Fruit fly (Drosophila melanogaster): Measurements from ENCODE around the gene mus304.

mus304 gene

dm6 chr3L:18154140-18154539, 44.5 kb downstream of the mus304 start (continued):
- TF ChIP-seq ken (GFP tag; IDR thresholded peaks at IDR 0.05) (0 out of 3 replicates have a peak, but pooled peaks have one; percentile 30), Lpt (GFP tag; optimal IDR thresholded peaks at IDR 0.05) (no peak), Blimp-1 (GFP tag; optimal IDR thresholded peaks at IDR 0.05) (peak; percentile 32), sens (GFP tag) (peak; percentile 54), ci (GFP tag; IDR thresholded peaks at IDR 0.05) (peak; percentile 68; the same call in 2 of the 3 replicates), amos (GFP tag; IDR thresholded peaks at IDR 0.05; ENCODE audit: partially characterized antibody) (0 out of 2 replicates have a peak, but pooled peaks have one; percentile 15), CG3163 (GFP tag; optimal IDR thresholded peaks at IDR 0.05) (no peak), CG10321 (GFP tag; IDR thresholded peaks at IDR 0.05) (no peak), Opbp (GFP tag; IDR thresholded peaks at IDR 0.05; ENCODE audit: partially characterized antibody) (peak; percentile 62; the same call in 2 of the 3 replicates), maf-S (GFP tag; optimal IDR thresholded peaks at IDR 0.05) (no peak), otp (GFP tag; IDR thresholded peaks at IDR 0.05) (peak; percentile 21; the same call in 1 of the 3 replicates), ato (GFP tag; IDR thresholded peaks at IDR 0.05; ENCODE audit: partially characterized antibody) (peak; percentile 44; the same call in 1 of the 2 replicates), ara (GFP tag; IDR thresholded peaks at IDR 0.05) (0 out of 2 replicates have a peak, but pooled peaks have one; percentile 15), C15 (GFP tag; IDR thresholded peaks at IDR 0.05) (no peak), stwl (tag; optimal IDR thresholded peaks at IDR 0.05) (peak; percentile 97), CG2199 (GFP tag; IDR thresholded peaks at IDR 0.05) (peak; percentile 95), pho (GFP tag; optimal IDR thresholded peaks at IDR 0.05) (no peak)

dm6 chr3L:18161175-18161574, 51.6 kb downstream of the mus304 start:
- TF ChIP-seq lmd (GFP tag; IDR thresholded peaks at IDR 0.05), result no peak
- TF ChIP-seq CTCF (GFP tag; optimal IDR thresholded peaks at IDR 0.05), result peak; percentile 84
- no peak for TF ChIP-seq fd64A (GFP tag; optimal IDR thresholded peaks at IDR 0.05)
- no peak for TF ChIP-seq sd (tag; optimal IDR thresholded peaks at IDR 0.05)
- peak; percentile 27; the same call in 1 of the 2 replicates for TF ChIP-seq CG42726 (GFP tag; IDR thresholded peaks at IDR 0.05; ENCODE audit: partially characterized antibody)
- TF ChIP-seq Sry-β (GFP tag; optimal IDR thresholded peaks at IDR 0.05), result no peak
- TF ChIP-seq bowl (GFP tag; IDR thresholded peaks at IDR 0.05), result no peak

- no peak for TF ChIP-seq hkb (optimal IDR thresholded peaks at IDR 0.05)
- TF ChIP-seq hkb (GFP tag; IDR thresholded peaks at IDR 0.05), result 0 out of 2 replicates have a peak, but pooled peaks have one; percentile 22
- no peak for TF ChIP-seq sens (GFP tag)
- peak; percentile 68; the same call in 2 of the 3 replicates for TF ChIP-seq z (GFP tag; IDR thresholded peaks at IDR 0.05)
- TF ChIP-seq Deaf1 (tag; optimal IDR thresholded peaks at IDR 0.05), result peak; percentile 64
- peak; percentile 17 for TF ChIP-seq pros (GFP tag; optimal IDR thresholded peaks at IDR 0.05)
- peak in 1 of 2 experiments; percentile 11 for TF ChIP-seq Pdp1 (GFP tag; optimal IDR thresholded peaks at IDR 0.05)
- no peak for TF ChIP-seq CG3407 (GFP tag; optimal IDR thresholded peaks at IDR 0.05)
- TF ChIP-seq ci (GFP tag; IDR thresholded peaks at IDR 0.05), result 0 out of 3 replicates have a peak, but pooled peaks have one; percentile 28
- TF ChIP-seq Trl (optimal IDR thresholded peaks at IDR 0.05), result peak in 1 of 2 experiments; percentile 3
- no peak for TF ChIP-seq Trl (GFP tag; optimal IDR thresholded peaks at IDR 0.05)
- TF ChIP-seq Eip74EF (GFP tag; optimal IDR thresholded peaks at IDR 0.05), result peak in 1 of 2 experiments; percentile 24
- no peak for TF ChIP-seq CG8478 (optimal IDR thresholded peaks at IDR 0.05)
- no peak for TF ChIP-seq CG17612 (GFP tag; IDR thresholded peaks at IDR 0.05)
- no peak for TF ChIP-seq C15 (GFP tag; IDR thresholded peaks at IDR 0.05)
- no peak for TF ChIP-seq Dad (GFP tag; optimal IDR thresholded peaks at IDR 0.05)
- TF ChIP-seq sd (tag; optimal IDR thresholded peaks at IDR 0.05), result no peak
- no peak for TF ChIP-seq BEAF-32 (GFP tag; optimal IDR thresholded peaks at IDR 0.05)
- TF ChIP-seq cg (GFP tag; optimal IDR thresholded peaks at IDR 0.05), result peak; percentile 30
- no peak for TF ChIP-seq sens-2 (GFP tag; IDR thresholded peaks at IDR 0.05)
- TF ChIP-seq Sox100B (GFP tag; optimal IDR thresholded peaks at IDR 0.05), result no peak
- no peak for TF ChIP-seq CG16813 (GFP tag; IDR thresholded peaks at IDR 0.05; ENCODE audit: partially characterized antibody)
- peak; percentile 33 for TF ChIP-seq CG12769 (tag; optimal IDR thresholded peaks at IDR 0.05)
- peak; percentile 13 for TF ChIP-seq CG9437 (GFP tag; optimal IDR thresholded peaks at IDR 0.05)
- no peak for TF ChIP-seq Xrp1 (GFP tag; IDR thresholded peaks at IDR 0.05)
- no peak for TF ChIP-seq Optix (GFP tag; IDR thresholded peaks at IDR 0.05)
- no peak for TF ChIP-seq bcd (GFP tag; optimal IDR thresholded peaks at IDR 0.05)
- TF ChIP-seq Hr78 (GFP tag; optimal IDR thresholded peaks at IDR 0.05), result peak in 1 of 2 experiments; percentile 28
Observed at dm6 chr3L:18162174-18162690, 52.6 kb downstream of the mus304 start, which contains the start of gene CG13699. TSS of gene CG13699 (minus strand) at chr3L:18162522.
